Worm (Caenorhabditis elegans) whole organism, L4 larva: Measurements from ENCODE around the gene srg-21.
A peak's percentile ranks its signal among the peaks of the same experiment; 100 is the strongest.

Experiments
- F37D6.2 ChIP-seq: sonication (generic microtip); optimal IDR thresholded peaks from 2 replicates; lab custom pipeline; 2016; ENCODE audit warnings: mild to moderate bottlenecking, missing genetic modification characterization, missing compliant biosample characterization
- Y48G9A.11 ChIP-seq: fragments of 200-800 bp; sonication (Bioruptor generic); IDR thresholded peaks from 2 replicates; pipeline ENCODE4 v1.3.6; 2022; ENCODE audit warnings: missing genetic modification reagents, missing genetic modification characterization, missing compliant biosample characterization
- ZK546.5 ChIP-seq, 2 experiments: sonication (generic microtip); optimal IDR thresholded peaks; 2 replicates each; lab custom pipeline; 2017; ENCODE audit warnings: missing biosample characterization in 2 of 2, missing genetic modification characterization in 2 of 2
- ceh-82 ChIP-seq: sonication (generic microtip); optimal IDR thresholded peaks from 2 replicates; lab custom pipeline; 2017; ENCODE audit warnings: missing biosample characterization, missing genetic modification characterization
- daf-12 ChIP-seq: fragments of 150-350 bp; optimal IDR thresholded peaks from 2 replicates; lab custom pipeline; 2014; ENCODE audit warnings: missing biosample characterization, missing genetic modification reagents, missing genetic modification characterization
- daf-16 ChIP-seq, 3 experiments: sonication (generic microtip); optimal IDR thresholded peaks; 2 replicates each; lab custom pipeline; 2016 to 2017; ENCODE audit warnings: missing genetic modification characterization in 3 of 3, missing genetic modification reagents in 3 of 3, mild to moderate bottlenecking in 2 of 3, missing compliant biosample characterization in 2 of 3, missing biosample characterization in 1 of 3, moderate library complexity in 1 of 3
- dmd-8 ChIP-seq: fragments of 200-800 bp; sonication (Bioruptor generic); IDR thresholded peaks from 2 replicates; pipeline ENCODE4 v1.3.6; 2022; ENCODE audit warnings: missing genetic modification characterization, missing compliant biosample characterization
- duxl-1 ChIP-seq: sonication (generic microtip); optimal IDR thresholded peaks from 2 replicates; lab custom pipeline; 2016; ENCODE audit warnings: mild to moderate bottlenecking, missing genetic modification characterization, moderate library complexity, missing compliant biosample characterization; ENCODE audit not compliant: poor library complexity
- dve-1 ChIP-seq: sonication (generic microtip); optimal IDR thresholded peaks from 2 replicates; lab custom pipeline; 2017; ENCODE audit warnings: antibody characterized with exemption, mild to moderate bottlenecking, missing genetic modification characterization, missing compliant biosample characterization; ENCODE audit not compliant: insufficient read depth
- egl-27 ChIP-seq: sonication (generic microtip); optimal IDR thresholded peaks from 3 replicates; lab custom pipeline; 2017; ENCODE audit warnings: missing biosample characterization, missing genetic modification reagents, missing genetic modification characterization
- egl-43 ChIP-seq: fragments of 200-800 bp; sonication (Bioruptor generic); IDR thresholded peaks from 2 replicates; pipeline ENCODE4 v1.3.6; 2022; ENCODE audit warnings: missing genetic modification reagents, missing genetic modification characterization, missing compliant biosample characterization
- fos-1 ChIP-seq: fragments of 150-350 bp; optimal IDR thresholded peaks from 2 replicates; lab custom pipeline; 2014; ENCODE audit warnings: missing biosample characterization, missing genetic modification characterization
- hmg-1.1 ChIP-seq: fragments of 200-800 bp; sonication (Bioruptor generic); IDR thresholded peaks from 2 replicates; pipeline ENCODE4 v1.3.6; 2022; ENCODE audit warnings: missing genetic modification reagents, missing genetic modification characterization, missing compliant biosample characterization
- lir-3 ChIP-seq: sonication (generic microtip); optimal IDR thresholded peaks from 2 replicates; lab custom pipeline; 2016; ENCODE audit warnings: mild to moderate bottlenecking, missing genetic modification characterization, missing compliant biosample characterization
- mes-2 ChIP-seq: sonication (generic microtip); optimal IDR thresholded peaks from 2 replicates; lab custom pipeline; 2016; ENCODE audit warnings: missing genotype, mild to moderate bottlenecking, missing genetic modification characterization, missing compliant biosample characterization; ENCODE audit not compliant: poor library complexity, severe bottlenecking
- mxl-2 ChIP-seq: fragments of 200-800 bp; sonication (Bioruptor generic); conservative IDR thresholded peaks from 2 replicates; pipeline ENCODE4 v1.3.6; 2022; ENCODE audit warnings: missing genetic modification reagents, missing genetic modification characterization, missing compliant biosample characterization
- nhr-11 ChIP-seq: fragments of 150-350 bp; optimal IDR thresholded peaks from 2 replicates; lab custom pipeline; 2014; ENCODE audit warnings: missing biosample characterization, missing genetic modification characterization
- nhr-25 ChIP-seq: sonication (generic microtip); optimal IDR thresholded peaks from 2 replicates; lab custom pipeline; 2017; ENCODE audit warnings: missing genetic modification characterization, mild to moderate bottlenecking, missing compliant biosample characterization, antibody characterized with exemption, moderate library complexity, borderline replicate concordance; ENCODE audit not compliant: insufficient read depth
- nhr-42 ChIP-seq: fragments of 200-800 bp; sonication (Bioruptor generic); IDR thresholded peaks from 2 replicates; pipeline ENCODE4 v1.3.6; 2022; ENCODE audit warnings: missing genetic modification characterization, missing compliant biosample characterization
- pha-4 ChIP-seq, 2 experiments: fragments of 150-350 bp in 1 of 2; fragments of 200-800 bp in 1 of 2; sonication (Bioruptor generic) in 1 of 2; IDR thresholded peaks in 1 of 2; optimal IDR thresholded peaks in 1 of 2; 2 replicates each; pipeline versions ENCODE4 v1.3.6 to Lab custom; 2014 to 2022; ENCODE audit warnings: missing genetic modification characterization in 2 of 2, missing genetic modification reagents in 2 of 2, missing biosample characterization in 1 of 2, missing compliant biosample characterization in 1 of 2
- pqm-1 ChIP-seq: sonication (generic microtip); optimal IDR thresholded peaks from 2 replicates; lab custom pipeline; 2017; ENCODE audit warnings: missing biosample characterization, missing genetic modification characterization
- sdz-12 ChIP-seq: fragments of 200-800 bp; sonication (Bioruptor generic); optimal IDR thresholded peaks from 2 replicates; lab custom pipeline; 2018; ENCODE audit warnings: mild to moderate bottlenecking, missing genetic modification characterization, missing compliant biosample characterization
- set-16 ChIP-seq: fragments of 200-800 bp; sonication (Bioruptor generic); IDR thresholded peaks from 2 replicates; pipeline ENCODE4 v1.3.6; 2022; ENCODE audit warnings: missing genetic modification reagents, missing genetic modification characterization, missing compliant biosample characterization
- skn-1 ChIP-seq: fragments of 150-350 bp; optimal IDR thresholded peaks from 2 replicates; lab custom pipeline; 2014; ENCODE audit warnings: missing biosample characterization, missing genetic modification characterization
- snpc-4 ChIP-seq: fragments of 150-350 bp; optimal IDR thresholded peaks from 2 replicates; lab custom pipeline; 2014; ENCODE audit warnings: missing biosample characterization, missing genetic modification characterization
- tag-97 ChIP-seq: fragments of 200-800 bp; sonication (Bioruptor generic); IDR thresholded peaks from 2 replicates; pipeline ENCODE4 v1.3.6; 2022; ENCODE audit warnings: missing genetic modification characterization, missing compliant biosample characterization
- unc-62 ChIP-seq, 3 experiments: fragments of 150-350 bp in 1 of 3; sonication (generic microtip); optimal IDR thresholded peaks in 2 of 3; peaks in 1 of 3; 1 replicate in 1 of 3; 2 replicates in 2 of 3; lab custom pipeline; 2014 to 2017; ENCODE audit warnings: missing biosample characterization in 3 of 3, missing genetic modification characterization in 3 of 3, missing genetic modification reagents in 3 of 3, missing genotype in 1 of 3
- zag-1 ChIP-seq: fragments of 150-350 bp; optimal IDR thresholded peaks from 2 replicates; lab custom pipeline; 2014; ENCODE audit warnings: missing biosample characterization, missing genetic modification characterization
- zfp-2 ChIP-seq: sonication (generic microtip); optimal IDR thresholded peaks from 2 replicates; lab custom pipeline; 2016; ENCODE audit warnings: mild to moderate bottlenecking, missing genetic modification characterization, missing compliant biosample characterization
- zip-11 ChIP-seq: fragments of 200-800 bp; sonication (Bioruptor generic); IDR thresholded peaks from 2 replicates; pipeline ENCODE4 v1.3.6; 2022; ENCODE audit warnings: missing genetic modification characterization, missing compliant biosample characterization
- zip-2 ChIP-seq: fragments of 150-350 bp; optimal IDR thresholded peaks from 2 replicates; lab custom pipeline; 2014; ENCODE audit warnings: missing biosample characterization, missing genetic modification characterization

Gene srg-21

ce11 chrII:3113289-3113688, 22.1 kb upstream of the srg-21 start:
- TF ChIP-seq fos-1 (tag; lab: Kevin White, UChicago) (no peak), duxl-1 (tag; lab: Kevin White, UChicago) (no peak), snpc-4 (tag; lab: Kevin White, UChicago) (peak; percentile 53), egl-43 (GFP tag; lab: Robert Waterston, UW) (no peak), lir-3 (no peak), pha-4 (GFP tag; IDR thresholded peaks at IDR 0.05; lab: Robert Waterston, UW) (peak; percentile 22; the same call in 1 of the 2 replicates), pha-4 (tag; optimal IDR thresholded peaks at IDR 0.05; lab: Kevin White, UChicago) (no peak), zip-2 (tag; lab: Kevin White, UChicago) (no peak), F37D6.2 (tag; lab: Kevin White, UChicago) (no peak), Y48G9A.11 (GFP tag; lab: Robert Waterston, UW) (no peak), ceh-82 (tag; lab: Kevin White, UChicago) (no peak), hmg-1.1 (no peak), nhr-11 (tag; lab: Kevin White, UChicago) (no peak), zfp-2 (tag; lab: Kevin White, UChicago) (no peak), set-16 (peak; percentile 88), nhr-25 (tag; lab: Kevin White, UChicago) (no peak), nhr-42 (GFP tag; lab: Robert Waterston, UW) (no peak), zag-1 (tag; lab: Kevin White, UChicago) (no peak)
- TF ChIP-seq, all 104 proteins: peak for 3

ce11 chrII:3112313-3112712, 21.1 kb upstream of the srg-21 start, which contains the start of gene Y25C1A.2:
Gene Y25C1A.2, plus strand, starts transcription at chrII:3112613.
- TF ChIP-seq dve-1, result no peak
- TF ChIP-seq nhr-25 (tag; lab: Kevin White, UChicago), result no peak
- TF ChIP-seq mxl-2, result no peak
- TF ChIP-seq daf-12, result no peak
- no peak for TF ChIP-seq zip-11
- TF ChIP-seq pqm-1 (tag; lab: Kevin White, UChicago), result no peak
- TF ChIP-seq skn-1 (tag; lab: Kevin White, UChicago), result no peak
- TF ChIP-seq egl-43 (GFP tag; lab: Robert Waterston, UW), result no peak
- TF ChIP-seq tag-97, result no peak
- no peak for TF ChIP-seq duxl-1 (tag; lab: Kevin White, UChicago)
- no peak for TF ChIP-seq sdz-12

ce11 chrII:3111147-3111546, 20.0 kb upstream of the srg-21 start, which contains the start of gene Y25C1A.13:
Gene Y25C1A.13, minus strand, starts transcription at chrII:3111247.
- peak; percentile 6 for TF ChIP-seq dve-1
- no peak for TF ChIP-seq pqm-1 (tag; lab: Kevin White, UChicago)
- 0 out of 2 replicates have a peak, but pooled peaks have one; percentile 40 for TF ChIP-seq hmg-1.1
- TF ChIP-seq daf-16 (GFP tag; optimal IDR thresholded peaks at IDR 0.05; lab: Kevin White, UChicago), result no peak
- peak; percentile 9 for TF ChIP-seq daf-16 (tag; optimal IDR thresholded peaks at IDR 0.05; lab: Kevin White, UChicago)
- peak; percentile 53 for TF ChIP-seq mes-2 (tag; lab: Kevin White, UChicago)
- TF ChIP-seq, all 104 proteins: peak for 4

- TF ChIP-seq Y48G9A.11 (GFP tag; lab: Robert Waterston, UW), result no peak
- no peak for TF ChIP-seq sdz-12
- peak in 1 of 2 experiments; percentile 57 for TF ChIP-seq unc-62 (GFP tag; optimal IDR thresholded peaks at IDR 0.05 in 1 of 2; lab: Kevin White, UChicago)
- TF ChIP-seq unc-62 (tag; optimal IDR thresholded peaks at IDR 0.05; lab: Kevin White, UChicago), result no peak
- no peak for TF ChIP-seq ZK546.5 (tag; optimal IDR thresholded peaks at IDR 0.05; lab: Kevin White, UChicago)
- no peak for TF ChIP-seq egl-27 (tag; lab: Kevin White, UChicago)
- TF ChIP-seq set-16, result peak; percentile 73
- TF ChIP-seq dmd-8, result 0 out of 2 replicates have a peak, but pooled peaks have one; percentile 30
- no peak for TF ChIP-seq mes-2 (tag; lab: Kevin White, UChicago)
These were observed 18.9 kb upstream of the srg-21 start for ce11 chrII:3110099-3110498.
